Worm (Caenorhabditis elegans): ENCODE data around the gene R08A2.7.

Gene R08A2.7

ce11 chrV:14719491-14719890 is 3.6 kb upstream of the R08A2.7 start, which contains the start of gene R08A2.1:
Gene R08A2.1 (minus strand): TSS chrV:14719591.
- TF ChIP-seq ceh-34 (tag; optimal IDR thresholded peaks at IDR 0.05), result no peak
- no peak for TF ChIP-seq nfya-1 (tag; optimal IDR thresholded peaks at IDR 0.05)
- TF ChIP-seq lim-6 (tag; optimal IDR thresholded peaks at IDR 0.05), result no peak
- TF ChIP-seq dmd-4 (tag; optimal IDR thresholded peaks at IDR 0.05; ENCODE audit: borderline replicate concordance), result no peak
- TF ChIP-seq F13H6.1 (tag; optimal IDR thresholded peaks at IDR 0.05), result no peak
- TF ChIP-seq odd-2 (tag; optimal IDR thresholded peaks at IDR 0.05), result no peak
- no peak for TF ChIP-seq eyg-1 (tag; optimal IDR thresholded peaks at IDR 0.05)
- TF ChIP-seq unc-3 (GFP tag; conservative IDR thresholded peaks at IDR 0.05), result no peak
- no peak for TF ChIP-seq unc-3 (tag; optimal IDR thresholded peaks at IDR 0.05)
- TF ChIP-seq che-1 (tag; optimal IDR thresholded peaks at IDR 0.05), result no peak
- TF ChIP-seq ceh-22 (tag; optimal IDR thresholded peaks at IDR 0.05), result no peak
- TF ChIP-seq pag-3 (tag; optimal IDR thresholded peaks at IDR 0.05; ENCODE audit: borderline replicate concordance), result no peak
- TF ChIP-seq zip-5 (tag; optimal IDR thresholded peaks at IDR 0.05), result no peak
- no peak for TF ChIP-seq pha-2 (tag; optimal IDR thresholded peaks at IDR 0.05)
- no peak for TF ChIP-seq madf-2 (tag; optimal IDR thresholded peaks at IDR 0.05)
- TF ChIP-seq K02D7.2 (tag; optimal IDR thresholded peaks at IDR 0.05), result no peak
- no peak for TF ChIP-seq ceh-19 (GFP tag; optimal IDR thresholded peaks at IDR 0.05)

ce11 chrV:14725409-14725808 is 2.3 kb downstream of the R08A2.7 start:
- TF ChIP-seq ztf-16 (tag; optimal IDR thresholded peaks at IDR 0.05) (no peak), ttx-3 (tag; optimal IDR thresholded peaks at IDR 0.05) (no peak), unc-42 (tag; optimal IDR thresholded peaks at IDR 0.05) (no peak)

DNA sequence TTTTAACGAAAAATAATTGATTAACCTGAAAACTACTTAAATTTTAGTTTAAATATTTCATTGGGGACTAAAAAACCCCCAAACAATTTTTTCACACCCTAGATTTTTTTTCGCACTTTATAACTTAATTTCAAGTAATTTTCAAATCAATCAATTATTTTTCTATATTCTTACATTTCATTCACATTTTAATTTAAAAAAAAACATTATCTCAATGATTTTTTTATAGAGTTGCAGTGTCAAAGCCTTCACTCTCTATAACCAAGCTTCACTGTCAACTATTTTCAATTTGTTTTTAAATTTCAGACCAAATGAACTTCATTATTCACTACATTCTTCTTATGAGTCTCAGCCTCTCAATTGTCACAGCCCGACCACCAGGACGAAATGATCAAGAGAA is 3.5 kb downstream of the R08A2.7 start, which contains the start of gene Y50E8A.1:
Gene Y50E8A.1 (plus strand): TSS at position 301 of the 400 bp plus-strand sequence.
- TF ChIP-seq elt-4 (tag; optimal IDR thresholded peaks at IDR 0.05) (no peak), tbx-2 (tag; optimal IDR thresholded peaks at IDR 0.05) (no peak), unc-86 (tag; optimal IDR thresholded peaks at IDR 0.05) (no peak), dve-1 (tag; optimal IDR thresholded peaks at IDR 0.05) (no peak), ceh-9 (tag; optimal IDR thresholded peaks at IDR 0.05) (no peak), sox-4 (tag; optimal IDR thresholded peaks at IDR 0.05) (no peak), T23F11.4 (GFP tag; optimal IDR thresholded peaks at IDR 0.05) (no peak), nhr-11 (tag; optimal IDR thresholded peaks at IDR 0.05) (no peak), lim-6 (tag; optimal IDR thresholded peaks at IDR 0.05) (no peak), ama-1 (optimal IDR thresholded peaks at IDR 0.05) (no peak), pat-9 (tag; optimal IDR thresholded peaks at IDR 0.05) (no peak), eyg-1 (tag; optimal IDR thresholded peaks at IDR 0.05) (no peak), Y22D7AL.16 (tag; optimal IDR thresholded peaks at IDR 0.05) (no peak), gmeb-2 (tag; optimal IDR thresholded peaks at IDR 0.05) (no peak)

DNA sequence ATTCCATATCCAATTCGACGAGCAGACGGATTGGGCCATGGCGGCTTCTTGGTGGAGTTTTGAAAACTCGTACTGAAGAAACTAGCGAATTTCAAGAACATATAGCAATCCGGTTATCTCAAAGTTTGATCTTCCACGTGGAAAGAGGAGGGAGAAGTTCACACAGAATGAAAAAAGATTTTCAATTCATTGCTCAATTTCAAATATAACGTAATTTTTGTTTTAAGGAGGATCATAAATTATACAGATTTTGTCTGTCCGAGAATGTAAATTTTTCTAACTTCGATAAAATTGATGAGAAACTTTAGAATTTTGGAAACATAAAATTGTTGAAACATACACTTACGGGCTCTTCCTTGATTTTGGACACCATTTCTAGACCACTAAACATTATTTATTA is 5.6 kb downstream of the R08A2.7 start, which contains the start of gene Y50E8A.2:
Gene Y50E8A.2 (minus strand): TSS at position 101 of the 400 bp plus-strand sequence.
- TF ChIP-seq unc-3 (GFP tag; conservative IDR thresholded peaks at IDR 0.05) (no peak), unc-3 (tag; optimal IDR thresholded peaks at IDR 0.05) (no peak), ceh-45 (GFP tag; IDR thresholded peaks at IDR 0.05) (no peak), ttx-3 (tag; optimal IDR thresholded peaks at IDR 0.05) (no peak), zip-5 (tag; optimal IDR thresholded peaks at IDR 0.05) (no peak), hlh-8 (tag; optimal IDR thresholded peaks at IDR 0.05) (no peak), nhr-232 (tag; optimal IDR thresholded peaks at IDR 0.05) (no peak), ceh-31 (tag; optimal IDR thresholded peaks at IDR 0.05) (no peak), Y22D7AL.16 (tag; optimal IDR thresholded peaks at IDR 0.05) (no peak), pag-3 (tag; optimal IDR thresholded peaks at IDR 0.05; ENCODE audit: borderline replicate concordance) (no peak), ceh-34 (tag; optimal IDR thresholded peaks at IDR 0.05) (no peak)

DNA sequence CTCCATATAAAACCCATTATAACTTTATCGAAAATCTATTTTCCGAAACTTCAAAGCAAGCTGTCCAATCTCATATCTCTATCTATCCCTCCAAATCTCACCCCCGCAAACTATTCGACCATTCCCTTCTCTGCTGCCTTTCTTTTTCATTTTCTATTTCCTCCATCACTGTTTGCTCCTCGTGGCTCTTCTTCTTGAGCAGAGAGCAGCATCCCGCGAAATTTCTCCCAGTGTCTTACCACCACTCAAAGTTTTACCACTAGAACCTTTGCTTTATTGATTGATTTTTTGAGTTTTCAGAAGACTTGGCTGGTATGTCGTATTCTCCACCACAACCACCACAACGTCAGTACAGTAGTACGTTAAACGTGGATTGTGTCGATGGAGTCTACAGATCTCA is 6.2 kb downstream of the R08A2.7 start, which contains the start of gene oig-3:
Gene oig-3 (plus strand): TSS at position 301 of the 400 bp plus-strand sequence.
- no peak for TF ChIP-seq ceh-30 (tag; optimal IDR thresholded peaks at IDR 0.05)
- no peak for TF ChIP-seq rnt-1 (tag; optimal IDR thresholded peaks at IDR 0.05)
- no peak for TF ChIP-seq lim-6 (tag; optimal IDR thresholded peaks at IDR 0.05)
- no peak for TF ChIP-seq hlh-8 (tag; optimal IDR thresholded peaks at IDR 0.05)
- no peak for TF ChIP-seq tbx-2 (tag; optimal IDR thresholded peaks at IDR 0.05)
- no peak for TF ChIP-seq ahr-1 (tag; optimal IDR thresholded peaks at IDR 0.05)
- no peak for TF ChIP-seq fkh-6 (tag; optimal IDR thresholded peaks at IDR 0.05)
- TF ChIP-seq elt-2 (tag; optimal IDR thresholded peaks at IDR 0.05), result no peak
- no peak for TF ChIP-seq hlh-30 (tag; optimal IDR thresholded peaks at IDR 0.05; ENCODE audit: insufficient read depth)
- TF ChIP-seq zip-5 (tag; optimal IDR thresholded peaks at IDR 0.05), result no peak
- no peak for TF ChIP-seq lin-11 (tag; optimal IDR thresholded peaks at IDR 0.05)
- no peak for TF ChIP-seq ama-1 (optimal IDR thresholded peaks at IDR 0.05)
- no peak for TF ChIP-seq hlh-6 (tag; optimal IDR thresholded peaks at IDR 0.05)
- TF ChIP-seq pha-4 (tag; optimal IDR thresholded peaks at IDR 0.05), result no peak
- no peak for TF ChIP-seq unc-42 (tag; optimal IDR thresholded peaks at IDR 0.05)
- TF ChIP-seq sox-2 (GFP tag; IDR thresholded peaks at IDR 0.05), result no peak
- TF ChIP-seq pha-2 (tag; optimal IDR thresholded peaks at IDR 0.05), result no peak
